Worm (Caenorhabditis elegans): ENCODE data around the gene Y46H3D.8.

ce11 chrV:1654845-1655244 lies 23.8 kb upstream of the Y46H3D.8 start, which contains the start of gene irld-11:
- no peak for TF ChIP-seq cog-1 (tag; optimal IDR thresholded peaks at IDR 0.05)
- TF ChIP-seq flt-1 (GFP tag; IDR thresholded peaks at IDR 0.05) = no peak
- TF ChIP-seq klf-2 (GFP tag; conservative IDR thresholded peaks at IDR 0.05) = no peak
- no peak for TF ChIP-seq T22C8.4 (GFP tag; IDR thresholded peaks at IDR 0.05)
- no peak for TF ChIP-seq med-1 (GFP tag; optimal IDR thresholded peaks at IDR 0.05; ENCODE audit: insufficient read depth)
- no peak for TF ChIP-seq ztf-23 (GFP tag; IDR thresholded peaks at IDR 0.05)
